Worm (Caenorhabditis elegans) whole organism, L4 larva: ENCODE results near the gene noa-1.

Experiments used
- F26F4.8 ChIP-seq: fragments of 200-800 bp; sonication (Bioruptor generic); conservative IDR thresholded peaks from 2 replicates; pipeline ENCODE4 v1.3.6; 2022; ENCODE audit warnings: missing genetic modification characterization, missing compliant biosample characterization
- F44E2.7 ChIP-seq: fragments of 200-800 bp; sonication (Bioruptor generic); IDR thresholded peaks from 2 replicates; pipeline ENCODE4 v2.1.2; 2022; ENCODE audit warnings: missing genetic modification characterization, missing compliant biosample characterization
- F49E8.2 ChIP-seq: sonication (generic microtip); optimal IDR thresholded peaks from 2 replicates; lab custom pipeline; 2016; ENCODE audit warnings: missing compliant biosample characterization, mild to moderate bottlenecking, missing genetic modification characterization, borderline replicate concordance
- Y105C5A.15 ChIP-seq: fragments of 200-800 bp; sonication (Bioruptor generic); IDR thresholded peaks from 2 replicates; pipeline ENCODE4 v1.3.6; 2022; ENCODE audit warnings: missing genetic modification characterization, missing compliant biosample characterization
- Y48G9A.11 ChIP-seq: fragments of 200-800 bp; sonication (Bioruptor generic); IDR thresholded peaks from 2 replicates; pipeline ENCODE4 v1.3.6; 2022; ENCODE audit warnings: missing genetic modification reagents, missing genetic modification characterization, missing compliant biosample characterization
- aly-2 ChIP-seq: sonication (generic microtip); optimal IDR thresholded peaks from 2 replicates; lab custom pipeline; 2018; ENCODE audit warnings: missing biosample characterization, missing genetic modification characterization
- ama-1 ChIP-seq: fragments of 150-350 bp; optimal IDR thresholded peaks from 2 replicates; lab custom pipeline; 2014; ENCODE audit warnings: inconsistent platforms, mixed read lengths
- arid-1 ChIP-seq: fragments of 200-800 bp; sonication (Bioruptor generic); conservative IDR thresholded peaks from 2 replicates; pipeline ENCODE4 v1.3.6; 2022; ENCODE audit warnings: missing genetic modification reagents, missing genetic modification characterization, missing compliant biosample characterization
- ceh-32 ChIP-seq: sonication (generic microtip); optimal IDR thresholded peaks from 2 replicates; lab custom pipeline; 2016; ENCODE audit warnings: mild to moderate bottlenecking, missing genetic modification characterization, missing compliant biosample characterization; ENCODE audit not compliant: poor library complexity
- ceh-44 ChIP-seq: fragments of 200-800 bp; sonication (Bioruptor generic); IDR thresholded peaks from 2 replicates; pipeline ENCODE4 v1.3.6; 2022; ENCODE audit warnings: missing genetic modification reagents, missing genetic modification characterization, missing compliant biosample characterization
- ceh-82 ChIP-seq: sonication (generic microtip); optimal IDR thresholded peaks from 2 replicates; lab custom pipeline; 2017; ENCODE audit warnings: missing biosample characterization, missing genetic modification characterization
- ctbp-1 ChIP-seq: fragments of 200-800 bp; sonication (Bioruptor generic); IDR thresholded peaks from 2 replicates; pipeline ENCODE4 v1.3.6; 2022; ENCODE audit warnings: missing genetic modification reagents, missing genetic modification characterization, missing compliant biosample characterization
- daf-12 ChIP-seq: fragments of 150-350 bp; optimal IDR thresholded peaks from 2 replicates; lab custom pipeline; 2014; ENCODE audit warnings: missing biosample characterization, missing genetic modification reagents, missing genetic modification characterization
- daf-16 ChIP-seq, 3 experiments: sonication (generic microtip); optimal IDR thresholded peaks; 2 replicates each; lab custom pipeline; 2016 to 2017; ENCODE audit warnings: missing genetic modification characterization in 3 of 3, missing genetic modification reagents in 3 of 3, mild to moderate bottlenecking in 2 of 3, missing compliant biosample characterization in 2 of 3, missing biosample characterization in 1 of 3, moderate library complexity in 1 of 3
- dmd-6 ChIP-seq: fragments of 200-800 bp; sonication (Bioruptor generic); IDR thresholded peaks from 2 replicates; pipeline ENCODE4 v1.3.6; 2022; ENCODE audit warnings: missing genetic modification reagents, missing genetic modification characterization, missing compliant biosample characterization
- dmd-8 ChIP-seq: fragments of 200-800 bp; sonication (Bioruptor generic); IDR thresholded peaks from 2 replicates; pipeline ENCODE4 v1.3.6; 2022; ENCODE audit warnings: missing genetic modification characterization, missing compliant biosample characterization
- dmd-9 ChIP-seq: fragments of 200-800 bp; sonication (Bioruptor generic); IDR thresholded peaks from 2 replicates; pipeline ENCODE4 v1.3.6; 2022; ENCODE audit warnings: missing genetic modification reagents, missing genetic modification characterization, missing compliant biosample characterization
- egl-27 ChIP-seq: sonication (generic microtip); optimal IDR thresholded peaks from 3 replicates; lab custom pipeline; 2017; ENCODE audit warnings: missing biosample characterization, missing genetic modification reagents, missing genetic modification characterization
- egl-43 ChIP-seq: fragments of 200-800 bp; sonication (Bioruptor generic); IDR thresholded peaks from 2 replicates; pipeline ENCODE4 v1.3.6; 2022; ENCODE audit warnings: missing genetic modification reagents, missing genetic modification characterization, missing compliant biosample characterization
- fos-1 ChIP-seq: fragments of 150-350 bp; optimal IDR thresholded peaks from 2 replicates; lab custom pipeline; 2014; ENCODE audit warnings: missing biosample characterization, missing genetic modification characterization
- hlh-11 ChIP-seq: fragments of 200-800 bp; sonication (Bioruptor generic); optimal IDR thresholded peaks from 2 replicates; lab custom pipeline; 2018; ENCODE audit warnings: mild to moderate bottlenecking, missing genetic modification characterization, missing compliant biosample characterization
- lim-7 ChIP-seq: fragments of 200-800 bp; sonication (Bioruptor generic); IDR thresholded peaks from 2 replicates; pipeline ENCODE4 v1.3.6; 2022; ENCODE audit warnings: missing genetic modification characterization, missing compliant biosample characterization
- lin-13 ChIP-seq: fragments of 150-350 bp; optimal IDR thresholded peaks from 2 replicates; lab custom pipeline; 2014; ENCODE audit warnings: missing biosample characterization, missing genetic modification reagents, missing genetic modification characterization
- lin-38 ChIP-seq: fragments of 200-800 bp; sonication (Bioruptor generic); IDR thresholded peaks from 2 replicates; pipeline ENCODE4 v1.3.6; 2022; ENCODE audit warnings: missing genetic modification reagents, missing genetic modification characterization, missing compliant biosample characterization
- lin-39 ChIP-seq: fragments of 150-350 bp; optimal IDR thresholded peaks from 2 replicates; lab custom pipeline; 2014; ENCODE audit warnings: missing biosample characterization, missing genetic modification reagents, missing genetic modification characterization
- mdt-29 ChIP-seq: fragments of 200-800 bp; sonication (Bioruptor generic); IDR thresholded peaks from 2 replicates; pipeline ENCODE4 v1.3.6; 2022; ENCODE audit warnings: missing genetic modification reagents, missing genetic modification characterization, missing compliant biosample characterization
- mes-2 ChIP-seq: sonication (generic microtip); optimal IDR thresholded peaks from 2 replicates; lab custom pipeline; 2016; ENCODE audit warnings: missing genotype, mild to moderate bottlenecking, missing genetic modification characterization, missing compliant biosample characterization; ENCODE audit not compliant: poor library complexity, severe bottlenecking
- nhr-42 ChIP-seq: fragments of 200-800 bp; sonication (Bioruptor generic); IDR thresholded peaks from 2 replicates; pipeline ENCODE4 v1.3.6; 2022; ENCODE audit warnings: missing genetic modification characterization, missing compliant biosample characterization
- nhr-48 ChIP-seq: sonication (generic microtip); optimal IDR thresholded peaks from 2 replicates; lab custom pipeline; 2016; ENCODE audit warnings: mild to moderate bottlenecking, missing genetic modification characterization, missing compliant biosample characterization
- nhr-77 ChIP-seq: fragments of 150-350 bp; optimal IDR thresholded peaks from 2 replicates; lab custom pipeline; 2014; ENCODE audit warnings: missing biosample characterization, missing genetic modification characterization
- pha-4 ChIP-seq, 2 experiments: fragments of 150-350 bp in 1 of 2; fragments of 200-800 bp in 1 of 2; sonication (Bioruptor generic) in 1 of 2; IDR thresholded peaks in 1 of 2; optimal IDR thresholded peaks in 1 of 2; 2 replicates each; pipeline versions ENCODE4 v1.3.6 to Lab custom; 2014 to 2022; ENCODE audit warnings: missing genetic modification characterization in 2 of 2, missing genetic modification reagents in 2 of 2, missing biosample characterization in 1 of 2, missing compliant biosample characterization in 1 of 2
- php-3 ChIP-seq: fragments of 200-800 bp; sonication (Bioruptor generic); IDR thresholded peaks from 2 replicates; pipeline ENCODE4 v1.3.6; 2022; ENCODE audit warnings: missing genetic modification reagents, missing genetic modification characterization, missing compliant biosample characterization
- saeg-2 ChIP-seq: fragments of 200-800 bp; sonication (Bioruptor generic); IDR thresholded peaks from 2 replicates; pipeline ENCODE4 v1.3.6; 2022; ENCODE audit warnings: missing genetic modification reagents, missing genetic modification characterization, missing compliant biosample characterization
- set-16 ChIP-seq: fragments of 200-800 bp; sonication (Bioruptor generic); IDR thresholded peaks from 2 replicates; pipeline ENCODE4 v1.3.6; 2022; ENCODE audit warnings: missing genetic modification reagents, missing genetic modification characterization, missing compliant biosample characterization
- snpc-1.2 ChIP-seq: fragments of 200-800 bp; sonication (Bioruptor generic); IDR thresholded peaks from 2 replicates; pipeline ENCODE4 v1.3.6; 2022; ENCODE audit warnings: missing genetic modification reagents, missing genetic modification characterization, missing compliant biosample characterization
- snpc-4 ChIP-seq: fragments of 150-350 bp; optimal IDR thresholded peaks from 2 replicates; lab custom pipeline; 2014; ENCODE audit warnings: missing biosample characterization, missing genetic modification characterization
- spr-1 ChIP-seq: sonication (generic microtip); optimal IDR thresholded peaks from 2 replicates; lab custom pipeline; 2016; ENCODE audit warnings: mild to moderate bottlenecking, missing genetic modification characterization, missing compliant biosample characterization
- tra-1 ChIP-seq: fragments of 200-800 bp; sonication (Bioruptor generic); IDR thresholded peaks from 2 replicates; pipeline ENCODE4 v1.3.6; 2022; ENCODE audit warnings: missing genetic modification reagents, missing genetic modification characterization, missing compliant biosample characterization
- unc-130 ChIP-seq: sonication (generic microtip); optimal IDR thresholded peaks from 2 replicates; lab custom pipeline; 2016; ENCODE audit warnings: missing genetic modification reagents, missing genetic modification characterization, missing compliant biosample characterization
- vab-7 ChIP-seq: fragments of 200-800 bp; sonication (Bioruptor generic); IDR thresholded peaks from 2 replicates; pipeline ENCODE4 v1.3.6; 2022; ENCODE audit warnings: missing genetic modification reagents, missing genetic modification characterization, missing compliant biosample characterization
- zip-2 ChIP-seq: fragments of 150-350 bp; optimal IDR thresholded peaks from 2 replicates; lab custom pipeline; 2014; ENCODE audit warnings: missing biosample characterization, missing genetic modification characterization

Gene noa-1

DNA sequence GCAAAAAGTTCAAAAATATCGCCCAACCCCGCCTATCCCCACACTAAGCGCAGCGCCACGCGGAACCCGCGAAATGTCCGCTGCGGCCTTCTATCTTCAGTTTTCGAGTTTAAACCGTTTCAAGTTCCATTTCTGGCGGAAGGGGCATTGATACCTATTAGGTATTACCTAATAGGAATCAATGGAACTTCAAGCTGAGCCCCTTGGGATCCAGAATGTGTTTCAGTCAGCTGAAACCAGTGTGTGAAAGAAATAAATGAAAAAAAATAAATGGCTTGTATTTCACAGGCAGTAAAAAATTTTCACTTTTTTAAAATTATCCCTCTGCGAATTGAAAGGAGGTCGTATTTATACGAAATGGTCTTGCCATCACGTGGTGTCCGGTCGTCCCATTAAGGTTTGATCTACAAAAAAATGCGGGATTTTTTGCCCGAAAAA, 19.7 kb downstream of the noa-1 start:
- TF ChIP-seq arid-1 (GFP tag; lab: Robert Waterston, UW) (peak; percentile 50; the same call in 1 of the 2 replicates), zip-2 (tag; lab: Kevin White, UChicago) (no peak), egl-43 (GFP tag; lab: Robert Waterston, UW) (0 out of 2 replicates have a peak, but pooled peaks have one; percentile 18), fos-1 (tag; lab: Kevin White, UChicago) (no peak), F44E2.7 (GFP tag; lab: Robert Waterston, UW) (no peak), ceh-32 (tag; lab: Kevin White, UChicago) (no peak), hlh-11 (peak; percentile 28), egl-27 (tag; lab: Kevin White, UChicago) (no peak), snpc-1.2 (GFP tag; lab: Robert Waterston, UW) (peak; percentile 87), unc-130 (GFP tag; lab: Kevin White, UChicago) (peak; percentile 78), set-16 (GFP tag; lab: Robert Waterston, UW) (no peak), ama-1 (lab: Kevin White, UChicago) (peak; percentile 70), aly-2 (peak; percentile 12), snpc-4 (tag; lab: Kevin White, UChicago) (peak; percentile 77), tra-1 (GFP tag; lab: Robert Waterston, UW) (no peak), lin-13 (GFP tag; lab: Kevin White, UChicago) (peak; percentile 55), dmd-8 (GFP tag; lab: Robert Waterston, UW) (peak; percentile 58; the same call in 1 of the 2 replicates), ceh-44 (GFP tag; lab: Robert Waterston, UW) (0 out of 2 replicates have a peak, but pooled peaks have one; percentile 56), F49E8.2 (tag; lab: Kevin White, UChicago) (peak; percentile 95), saeg-2 (GFP tag; lab: Robert Waterston, UW) (0 out of 2 replicates have a peak, but pooled peaks have one; percentile 10), nhr-42 (no peak), Y105C5A.15 (GFP tag; lab: Robert Waterston, UW) (0 out of 2 replicates have a peak, but pooled peaks have one; percentile 52), dmd-9 (GFP tag; lab: Robert Waterston, UW) (no peak), lin-39 (tag; lab: Kevin White, UChicago) (no peak), Y48G9A.11 (GFP tag; lab: Robert Waterston, UW) (peak; percentile 75), spr-1 (tag; lab: Kevin White, UChicago) (peak; percentile 25), lin-38 (GFP tag; lab: Robert Waterston, UW) (peak; percentile 72), daf-12 (tag; lab: Kevin White, UChicago) (no peak), lim-7 (GFP tag; lab: Robert Waterston, UW) (0 out of 2 replicates have a peak, but pooled peaks have one; percentile 37), pha-4 (GFP tag; IDR thresholded peaks at IDR 0.05; lab: Robert Waterston, UW) (peak; percentile 48; the same call in 1 of the 2 replicates), pha-4 (tag; optimal IDR thresholded peaks at IDR 0.05; lab: Kevin White, UChicago) (no peak), F26F4.8 (0 out of 2 replicates have a peak, but pooled peaks have one; percentile 25), daf-16 (GFP tag; optimal IDR thresholded peaks at IDR 0.05; lab: Kevin White, UChicago) (peak in 1 of 2 experiments; percentile 0), daf-16 (tag; optimal IDR thresholded peaks at IDR 0.05; lab: Kevin White, UChicago) (no peak), dmd-6 (GFP tag; lab: Robert Waterston, UW) (no peak), nhr-48 (tag; lab: Kevin White, UChicago) (peak; percentile 14), mdt-29 (GFP tag; lab: Robert Waterston, UW) (peak; percentile 87), ctbp-1 (GFP tag; lab: Robert Waterston, UW) (peak; percentile 60; the same call in 1 of the 2 replicates), vab-7 (GFP tag; lab: Robert Waterston, UW) (0 out of 2 replicates have a peak, but pooled peaks have one; percentile 48), mes-2 (peak; percentile 36)

DNA sequence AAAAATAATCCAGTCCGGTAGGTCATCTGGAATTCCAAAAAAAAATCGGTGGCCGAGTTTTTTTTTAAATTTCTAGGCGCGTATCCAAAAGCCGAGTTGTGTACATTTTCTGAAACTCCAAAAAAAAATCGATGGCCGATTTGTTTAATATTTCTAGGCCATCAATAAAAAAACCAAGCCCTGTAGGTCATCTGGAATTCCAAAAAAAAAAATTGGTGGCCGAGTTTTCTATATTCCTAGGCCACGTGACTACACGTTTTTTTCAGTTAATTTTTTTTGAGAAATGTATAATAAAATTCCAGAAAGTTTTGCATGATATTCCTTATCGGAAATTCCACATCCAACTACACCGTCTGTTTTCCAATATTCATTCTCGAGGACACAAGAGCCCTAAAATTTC, 23.3 kb downstream of the noa-1 start, which contains the start of gene sre-45:
sre-45 (plus strand) TSS at position 301 of the 400 bp plus-strand sequence.
- TF ChIP-seq egl-27 (tag; lab: Kevin White, UChicago) (no peak), hlh-11 (no peak), nhr-77 (tag; lab: Kevin White, UChicago) (no peak), php-3 (no peak), ceh-82 (no peak), nhr-48 (tag; lab: Kevin White, UChicago) (no peak)
- TF ChIP-seq, all 104 proteins: peak for 0
